Worm (Caenorhabditis elegans) whole organism, L3 larva: Measurements from ENCODE around the gene skpo-3.

Experiments used
- aly-2 ChIP-seq: fragments of 150-350 bp; optimal IDR thresholded peaks from 2 replicates; lab custom pipeline; 2014; ENCODE audit warnings: missing biosample characterization, missing genetic modification characterization
- ama-1 ChIP-seq: fragments of 150-350 bp; optimal IDR thresholded peaks from 2 replicates; lab custom pipeline; 2018
- ceh-16 ChIP-seq: sonication (generic microtip); optimal IDR thresholded peaks from 2 replicates; lab custom pipeline; 2017; ENCODE audit warnings: missing biosample characterization, missing genetic modification characterization
- ceh-9 ChIP-seq: sonication (generic microtip); optimal IDR thresholded peaks from 2 replicates; lab custom pipeline; 2018; ENCODE audit warnings: missing biosample characterization, missing genetic modification characterization
- daf-12 ChIP-seq: fragments of 150-350 bp; optimal IDR thresholded peaks from 2 replicates; lab custom pipeline; 2014; ENCODE audit warnings: missing biosample characterization, missing genetic modification reagents, missing genetic modification characterization
- egl-27 ChIP-seq: sonication (generic microtip); optimal IDR thresholded peaks from 4 replicates; lab custom pipeline; 2017; ENCODE audit warnings: missing biosample characterization, missing genetic modification reagents, missing genetic modification characterization
- elt-2 ChIP-seq: sonication (generic microtip); optimal IDR thresholded peaks from 2 replicates; lab custom pipeline; 2016; ENCODE audit warnings: missing genetic modification reagents, mild to moderate bottlenecking, missing genetic modification characterization, missing compliant biosample characterization
- elt-3 ChIP-seq, 3 experiments: fragments of 150-350 bp in 1 of 3; sonication (generic microtip) in 2 of 3; optimal IDR thresholded peaks; 2 replicates in 2 of 3; 4 replicates in 1 of 3; lab custom pipeline; 2014 to 2017; ENCODE audit warnings: missing biosample characterization in 3 of 3, missing genetic modification characterization in 3 of 3
- fkh-10 ChIP-seq: sonication (generic microtip); optimal IDR thresholded peaks from 2 replicates; lab custom pipeline; 2017; ENCODE audit warnings: missing biosample characterization, missing genetic modification reagents, missing genetic modification characterization
- fkh-2 ChIP-seq: fragments of 150-350 bp; optimal IDR thresholded peaks from 2 replicates; lab custom pipeline; 2014; ENCODE audit warnings: missing biosample characterization, missing genetic modification reagents, missing genetic modification characterization
- fos-1 ChIP-seq: fragments of 150-350 bp; optimal IDR thresholded peaks from 2 replicates; lab custom pipeline; 2014; ENCODE audit warnings: missing biosample characterization, missing genetic modification characterization
- jun-1 ChIP-seq: fragments of 150-350 bp; optimal IDR thresholded peaks from 2 replicates; lab custom pipeline; 2014; ENCODE audit warnings: missing biosample characterization, missing genetic modification reagents, missing genetic modification characterization
- lsy-12 ChIP-seq: sonication (generic microtip); optimal IDR thresholded peaks from 2 replicates; lab custom pipeline; 2016; ENCODE audit warnings: mild to moderate bottlenecking, missing genetic modification characterization, missing compliant biosample characterization
- mdl-1 ChIP-seq: fragments of 150-350 bp; optimal IDR thresholded peaks from 2 replicates; lab custom pipeline; 2014; ENCODE audit warnings: missing biosample characterization, missing genetic modification characterization
- mml-1 ChIP-seq: fragments of 150-350 bp; sonication (generic microtip); optimal IDR thresholded peaks from 3 replicates; lab custom pipeline; 2014; ENCODE audit warnings: missing biosample characterization, missing genetic modification characterization
- nfya-1 ChIP-seq: sonication (generic microtip); optimal IDR thresholded peaks from 2 replicates; lab custom pipeline; 2017; ENCODE audit warnings: missing genetic modification characterization, mild to moderate bottlenecking, missing compliant biosample characterization, antibody characterized with exemption, moderate library complexity; ENCODE audit not compliant: insufficient read depth
- nhr-12 ChIP-seq: fragments of 150-350 bp; optimal IDR thresholded peaks from 2 replicates; lab custom pipeline; 2014; ENCODE audit warnings: missing biosample characterization, missing genetic modification characterization
- nhr-23 ChIP-seq: fragments of 150-350 bp; optimal IDR thresholded peaks from 2 replicates; lab custom pipeline; 2014; ENCODE audit warnings: missing biosample characterization, missing genetic modification reagents, missing genetic modification characterization
- nhr-237 ChIP-seq: fragments of 150-350 bp; optimal IDR thresholded peaks from 2 replicates; lab custom pipeline; 2014; ENCODE audit warnings: missing biosample characterization, missing genetic modification characterization
- nhr-25 ChIP-seq: sonication (generic microtip); optimal IDR thresholded peaks from 2 replicates; lab custom pipeline; 2017; ENCODE audit warnings: missing biosample characterization, missing genetic modification characterization
- nhr-43 ChIP-seq: sonication (generic microtip); optimal IDR thresholded peaks from 2 replicates; lab custom pipeline; 2016; ENCODE audit warnings: mild to moderate bottlenecking, missing genetic modification characterization, missing compliant biosample characterization; ENCODE audit not compliant: poor library complexity, severe bottlenecking
- nhr-67 ChIP-seq: fragments of 150-350 bp; optimal IDR thresholded peaks from 2 replicates; lab custom pipeline; 2014; ENCODE audit warnings: missing biosample characterization, missing genetic modification characterization
- nhr-76 ChIP-seq: fragments of 150-350 bp; sonication (generic microtip); optimal IDR thresholded peaks from 5 replicates; lab custom pipeline; 2014; ENCODE audit warnings: missing biosample characterization, missing genetic modification characterization
- nhr-77 ChIP-seq: fragments of 150-350 bp; optimal IDR thresholded peaks from 2 replicates; lab custom pipeline; 2014; ENCODE audit warnings: missing biosample characterization, missing genetic modification characterization
- pha-4 ChIP-seq: fragments of 150-350 bp; optimal IDR thresholded peaks from 2 replicates; lab custom pipeline; 2014; ENCODE audit warnings: missing biosample characterization, missing genetic modification reagents, missing genetic modification characterization
- pqm-1 ChIP-seq: fragments of 150-350 bp; optimal IDR thresholded peaks from 2 replicates; lab custom pipeline; 2017; ENCODE audit warnings: missing biosample characterization, missing genetic modification characterization, inconsistent platforms
- sea-2 ChIP-seq: fragments of 150-350 bp; sonication (generic microtip); optimal IDR thresholded peaks from 4 replicates; lab custom pipeline; 2014; ENCODE audit warnings: missing biosample characterization, missing genetic modification reagents, missing genetic modification characterization
- tbx-2 ChIP-seq: sonication (generic microtip); optimal IDR thresholded peaks from 2 replicates; lab custom pipeline; 2016; ENCODE audit warnings: mild to moderate bottlenecking, missing genetic modification characterization, missing compliant biosample characterization
- unc-39 ChIP-seq: sonication (generic microtip); optimal IDR thresholded peaks from 4 replicates; lab custom pipeline; 2017; ENCODE audit warnings: missing biosample characterization, missing genetic modification characterization
- unc-62 ChIP-seq: fragments of 150-350 bp; sonication (generic microtip); optimal IDR thresholded peaks from 4 replicates; lab custom pipeline; 2014; ENCODE audit warnings: missing biosample characterization, missing genetic modification reagents, missing genetic modification characterization
- ztf-4 ChIP-seq: fragments of 150-350 bp; optimal IDR thresholded peaks from 2 replicates; lab custom pipeline; 2014; ENCODE audit warnings: missing biosample characterization, missing genetic modification characterization

The skpo-3 gene

DNA sequence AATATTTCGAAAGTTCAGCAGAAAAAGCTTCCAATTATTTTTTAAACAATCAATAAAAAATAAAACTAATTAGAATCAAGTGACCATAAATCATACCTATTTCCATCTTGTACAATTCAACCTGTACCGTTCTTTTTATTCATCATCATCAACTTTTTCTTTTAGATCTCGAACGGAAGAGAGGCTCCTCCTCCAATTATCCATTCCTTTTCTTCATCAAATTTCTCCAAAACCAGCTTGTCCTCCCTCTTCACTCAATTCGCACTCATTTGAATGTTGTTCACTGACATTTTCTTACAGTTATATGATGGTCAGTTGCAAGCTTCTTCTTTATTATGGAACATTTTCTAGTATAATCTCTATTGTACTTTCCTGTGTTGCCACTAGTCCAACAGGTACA, 16.2 kb downstream of the skpo-3 start, which contains the start of gene C30G12.4:
Gene C30G12.4 (plus strand): TSS at position 301 of the 400 bp plus-strand sequence.
- TF ChIP-seq sea-2 (no peak), unc-39 (tag; lab: Kevin White, UChicago) (no peak), elt-2 (tag; lab: Kevin White, UChicago) (no peak), nhr-23 (no peak), elt-3 (tag; optimal IDR thresholded peaks at IDR 0.05; lab: Kevin White, UChicago) (no peak), mdl-1 (tag; lab: Kevin White, UChicago) (no peak), lsy-12 (no peak), nhr-237 (no peak), nfya-1 (tag; lab: Kevin White, UChicago) (no peak), fos-1 (tag; lab: Kevin White, UChicago) (no peak), nhr-12 (no peak), fkh-2 (tag; lab: Kevin White, UChicago) (no peak), aly-2 (no peak), egl-27 (tag; lab: Kevin White, UChicago) (no peak), mml-1 (tag; lab: Kevin White, UChicago) (no peak), nhr-67 (tag; lab: Kevin White, UChicago) (no peak), ceh-9 (tag; lab: Kevin White, UChicago) (no peak), nhr-76 (tag; lab: Kevin White, UChicago) (no peak)

- TF ChIP-seq mdl-1 (tag; lab: Kevin White, UChicago) (peak; percentile 38), pqm-1 (tag; lab: Kevin White, UChicago) (peak; percentile 59), nhr-25 (tag; lab: Kevin White, UChicago) (no peak), elt-3 (tag; optimal IDR thresholded peaks at IDR 0.05; lab: Kevin White, UChicago) (no peak), pha-4 (tag; lab: Kevin White, UChicago) (peak; percentile 84), ceh-16 (tag; lab: Kevin White, UChicago) (no peak), nhr-76 (tag; lab: Kevin White, UChicago) (no peak), tbx-2 (tag; lab: Kevin White, UChicago) (no peak), elt-2 (tag; lab: Kevin White, UChicago) (peak; percentile 94), unc-62 (no peak), nhr-12 (no peak), jun-1 (tag; lab: Kevin White, UChicago) (peak; percentile 76)
Observed at ce11 chrII:7264675-7265074, 19.0 kb downstream of the skpo-3 start.

ce11 chrII:7269783-7270182, 24.1 kb downstream of the skpo-3 start:
- TF ChIP-seq elt-2 (tag; lab: Kevin White, UChicago) = peak; percentile 14
- no peak for TF ChIP-seq ceh-16 (tag; lab: Kevin White, UChicago)

- TF ChIP-seq lsy-12 = no peak
- peak; percentile 85 for TF ChIP-seq nhr-23
- no peak for TF ChIP-seq ztf-4
- TF ChIP-seq nhr-25 (tag; lab: Kevin White, UChicago) = peak; percentile 59
- TF ChIP-seq unc-62 = no peak
- TF ChIP-seq tbx-2 (tag; lab: Kevin White, UChicago) = peak; percentile 13
- TF ChIP-seq ama-1 (lab: Kevin White, UChicago) = no peak
- peak; percentile 55 for TF ChIP-seq nhr-43 (tag; lab: Kevin White, UChicago)
- no peak for TF ChIP-seq nhr-77 (tag; lab: Kevin White, UChicago)
- TF ChIP-seq aly-2 = no peak
- no peak for TF ChIP-seq daf-12 (tag; lab: Kevin White, UChicago)
- no peak for TF ChIP-seq ceh-9 (tag; lab: Kevin White, UChicago)
- no peak for TF ChIP-seq fos-1 (tag; lab: Kevin White, UChicago)
Observed at ce11 chrII:7272513-7272912, 26.8 kb downstream of the skpo-3 start.

DNA sequence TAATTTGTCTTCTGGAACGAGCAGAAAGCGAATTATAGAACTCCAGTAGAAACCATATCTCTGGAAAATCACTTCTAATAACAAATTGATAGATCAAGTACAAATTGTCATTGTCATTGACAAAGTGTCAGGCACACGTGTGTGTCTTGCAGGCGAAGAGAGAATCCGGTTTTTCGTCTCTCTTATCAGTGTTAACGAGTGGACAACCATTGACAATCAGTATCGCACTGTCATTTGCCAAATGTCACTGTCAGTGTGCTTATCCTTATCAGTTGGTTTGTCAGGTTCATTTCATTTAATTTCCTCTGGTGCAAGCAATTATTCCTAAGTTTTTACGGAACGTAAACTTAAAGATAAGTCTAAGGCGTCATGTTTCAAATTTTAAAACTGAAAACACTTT, 27.8 kb downstream of the skpo-3 start:
- TF ChIP-seq fkh-10 (GFP tag; lab: Kevin White, UChicago) (no peak), nhr-23 (peak; percentile 32), mdl-1 (tag; lab: Kevin White, UChicago) (peak; percentile 3), pqm-1 (tag; lab: Kevin White, UChicago) (peak; percentile 50), tbx-2 (tag; lab: Kevin White, UChicago) (no peak), nhr-25 (tag; lab: Kevin White, UChicago) (peak; percentile 1), nhr-12 (no peak), elt-2 (tag; lab: Kevin White, UChicago) (peak; percentile 79), elt-3 (tag; optimal IDR thresholded peaks at IDR 0.05; lab: Kevin White, UChicago) (peak in 1 of 3 experiments; percentile 41), nhr-43 (tag; lab: Kevin White, UChicago) (peak; percentile 48)
